Fruit fly (Drosophila melanogaster): ENCODE measurements around the gene CG3061.

The CG3061 gene

DNA sequence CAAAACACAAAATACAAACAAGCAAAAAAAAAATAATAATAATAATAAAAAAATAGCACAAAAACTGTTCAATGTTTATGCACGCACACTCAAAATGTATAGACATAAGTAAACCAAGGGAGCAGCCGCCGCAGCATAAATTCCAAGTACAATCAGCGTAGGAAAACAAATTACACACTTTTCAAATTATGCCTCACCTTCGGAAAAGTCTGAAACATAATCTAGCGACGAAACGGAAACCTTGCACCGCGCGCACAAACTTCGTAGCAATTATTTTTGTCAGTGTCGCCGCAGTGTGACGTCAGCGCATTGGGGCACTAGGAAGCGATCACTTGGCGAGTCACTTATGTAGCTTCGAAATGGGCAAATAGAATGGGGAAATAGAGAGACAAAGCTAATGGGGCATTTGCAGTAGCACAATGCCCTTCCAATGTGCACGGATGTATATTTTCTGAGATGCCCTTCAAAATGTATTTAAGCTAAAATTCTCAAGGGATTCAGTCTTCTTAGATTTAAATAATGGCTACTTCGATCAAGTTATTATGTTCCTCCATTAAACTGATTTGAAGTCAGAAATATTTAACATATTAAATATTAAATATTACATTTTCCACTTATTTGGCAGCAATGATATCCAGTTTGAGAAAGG is 15.3 kb upstream of the CG3061 start (continued):
- TF ChIP-seq row (GFP tag; IDR thresholded peaks at IDR 0.05) (peak; percentile 71), H2.0 (GFP tag; IDR thresholded peaks at IDR 0.05) (peak; percentile 54; the same call in 1 of the 2 replicates), Nf-YB (GFP tag; optimal IDR thresholded peaks at IDR 0.05) (no peak), Elba2 (GFP tag; optimal IDR thresholded peaks at IDR 0.05) (no peak), CG12236 (GFP tag; optimal IDR thresholded peaks at IDR 0.05) (no peak), BtbVII (GFP tag; optimal IDR thresholded peaks at IDR 0.05) (peak; percentile 67), Dref (GFP tag; IDR thresholded peaks at IDR 0.05) (no peak), lbe (GFP tag; optimal IDR thresholded peaks at IDR 0.05) (no peak), CG15073 (GFP tag; optimal IDR thresholded peaks at IDR 0.05) (no peak), sqz (GFP tag; optimal IDR thresholded peaks at IDR 0.05) (peak; percentile 30), CG9817 (tag; optimal IDR thresholded peaks at IDR 0.05) (peak; percentile 52), caup (GFP tag; optimal IDR thresholded peaks at IDR 0.05; ENCODE audit: severe bottlenecking) (peak; percentile 57), lov (optimal IDR thresholded peaks at IDR 0.05) (no peak), lov (GFP tag; IDR thresholded peaks at IDR 0.05) (0 out of 3 replicates have a peak, but pooled peaks have one; percentile 44), Nf-YC (tag; optimal IDR thresholded peaks at IDR 0.05) (peak; percentile 43), CG30431 (GFP tag; optimal IDR thresholded peaks at IDR 0.05) (no peak), CG10209 (GFP tag; optimal IDR thresholded peaks at IDR 0.05) (peak; percentile 37), eve (GFP tag; optimal IDR thresholded peaks at IDR 0.05) (peak in 1 of 2 experiments; percentile 58), nau (GFP tag; optimal IDR thresholded peaks at IDR 0.05) (peak; percentile 42), ara (GFP tag; IDR thresholded peaks at IDR 0.05) (0 out of 2 replicates have a peak, but pooled peaks have one; percentile 53), CG13123 (GFP tag; optimal IDR thresholded peaks at IDR 0.05) (no peak), CG13287 (GFP tag; IDR thresholded peaks at IDR 0.05; ENCODE audit: partially characterized antibody) (no peak), CG11696 (GFP tag; IDR thresholded peaks at IDR 0.05) (peak; percentile 71; the same call in 1 of the 2 replicates), gcm (GFP tag; optimal IDR thresholded peaks at IDR 0.05) (no peak), NC2α (GFP tag; optimal IDR thresholded peaks at IDR 0.05) (peak; percentile 26), ranshi (GFP tag; IDR thresholded peaks at IDR 0.05) (peak; percentile 59; the same call in 1 of the 2 replicates), CG2889 (GFP tag; IDR thresholded peaks at IDR 0.05) (no peak), CG12744 (GFP tag; optimal IDR thresholded peaks at IDR 0.05) (no peak), CG10366 (GFP tag; IDR thresholded peaks at IDR 0.05) (peak; percentile 67), slp2 (GFP tag; optimal IDR thresholded peaks at IDR 0.05) (peak; percentile 25), so (GFP tag; IDR thresholded peaks at IDR 0.05) (peak; percentile 78; the same call in 2 of the 3 replicates), mirr (GFP tag; optimal IDR thresholded peaks at IDR 0.05) (peak; percentile 49), shn (GFP tag; optimal IDR thresholded peaks at IDR 0.05) (peak; percentile 66), Vsx1 (GFP tag; optimal IDR thresholded peaks at IDR 0.05) (peak; percentile 46), vnd (GFP tag; IDR thresholded peaks at IDR 0.05; ENCODE audit: partially characterized antibody) (no peak), CG8281 (tag; optimal IDR thresholded peaks at IDR 0.05) (peak; percentile 41), corto (GFP tag; optimal IDR thresholded peaks at IDR 0.05) (no peak), CG11247 (GFP tag; IDR thresholded peaks at IDR 0.05) (0 out of 2 replicates have a peak, but pooled peaks have one; percentile 35), ERR (GFP tag; optimal IDR thresholded peaks at IDR 0.05) (no peak), nerfin-2 (GFP tag; IDR thresholded peaks at IDR 0.05; ENCODE audit: partially characterized antibody) (no peak), C15 (GFP tag; IDR thresholded peaks at IDR 0.05) (no peak), ab (GFP tag; optimal IDR thresholded peaks at IDR 0.05) (peak; percentile 61), danr (GFP tag; IDR thresholded peaks at IDR 0.05) (peak; percentile 45), CG11504 (tag; optimal IDR thresholded peaks at IDR 0.05) (peak; percentile 76), ftz-f1 (GFP tag; optimal IDR thresholded peaks at IDR 0.05) (no peak), CG18011 (GFP tag; optimal IDR thresholded peaks at IDR 0.05) (peak; percentile 2), Kr (GFP tag; optimal IDR thresholded peaks at IDR 0.05) (no peak), Oaz (GFP tag; IDR thresholded peaks at IDR 0.05) (no peak; the same call in 1 of the 2 replicates), crc (GFP tag; optimal IDR thresholded peaks at IDR 0.05) (no peak), croc (GFP tag; conservative IDR thresholded peaks at IDR 0.05) (no peak)
